Worm (Caenorhabditis elegans) whole organism, young adult: ENCODE data around the gene F47B8.2.

Experiments used
- B0336.3 ChIP-seq: fragments of 200-800 bp; sonication (Bioruptor generic); IDR thresholded peaks from 2 replicates; pipeline ENCODE4 v1.3.6; 2022; ENCODE audit warnings: missing genetic modification characterization, missing compliant biosample characterization
- C17E4.6 ChIP-seq: fragments of 200-800 bp; sonication (Bioruptor generic); IDR thresholded peaks from 2 replicates; pipeline ENCODE4 v1.3.6; 2022; ENCODE audit warnings: missing genetic modification reagents, missing genetic modification characterization, missing compliant biosample characterization
- F10E7.11 ChIP-seq: sonication (generic microtip); optimal IDR thresholded peaks from 2 replicates; lab custom pipeline; 2017; ENCODE audit warnings: mild to moderate bottlenecking, missing genetic modification characterization, moderate library complexity, missing compliant biosample characterization
- F22D6.2 ChIP-seq: sonication (generic microtip); optimal IDR thresholded peaks from 2 replicates; lab custom pipeline; 2016; ENCODE audit warnings: mild to moderate bottlenecking, missing genetic modification characterization, missing compliant biosample characterization
- F33H1.4 ChIP-seq: fragments of 200-800 bp; sonication (Bioruptor generic); IDR thresholded peaks from 2 replicates; pipeline ENCODE4 v1.3.6; 2022; ENCODE audit warnings: missing genetic modification reagents, missing genetic modification characterization, missing compliant biosample characterization
- F37B4.10 ChIP-seq: fragments of 200-800 bp; sonication (Bioruptor generic); IDR thresholded peaks from 2 replicates; pipeline ENCODE4 v1.3.6; 2022; ENCODE audit warnings: missing genetic modification characterization, missing compliant biosample characterization
- F52B5.7 ChIP-seq: sonication (generic microtip); optimal IDR thresholded peaks from 2 replicates; lab custom pipeline; 2016; ENCODE audit warnings: mild to moderate bottlenecking, missing genetic modification characterization, missing compliant biosample characterization
- F57A8.1 ChIP-seq: fragments of 200-800 bp; sonication (Bioruptor generic); optimal IDR thresholded peaks from 2 replicates; lab custom pipeline; 2018; ENCODE audit warnings: mild to moderate bottlenecking, missing genetic modification characterization, moderate library complexity, missing compliant biosample characterization
- K11D2.4 ChIP-seq: fragments of 200-800 bp; sonication (Bioruptor generic); IDR thresholded peaks from 2 replicates; pipeline ENCODE4 v1.3.6; 2022; ENCODE audit warnings: missing genetic modification reagents, missing genetic modification characterization, missing compliant biosample characterization
- Y95B8A.8 ChIP-seq: fragments of 200-800 bp; sonication (Bioruptor generic); IDR thresholded peaks from 2 replicates; pipeline ENCODE4 v1.3.6; 2022; ENCODE audit warnings: missing genetic modification reagents, missing genetic modification characterization, missing compliant biosample characterization
- akir-1 ChIP-seq: fragments of 200-800 bp; sonication (Bioruptor generic); optimal IDR thresholded peaks from 2 replicates; lab custom pipeline; 2018; ENCODE audit warnings: mild to moderate bottlenecking, missing genetic modification characterization, moderate library complexity, missing compliant biosample characterization
- atf-7 ChIP-seq: sonication (generic microtip); optimal IDR thresholded peaks from 2 replicates; lab custom pipeline; 2017; ENCODE audit warnings: mild to moderate bottlenecking, missing genetic modification characterization, missing compliant biosample characterization
- athp-1 ChIP-seq: sonication (generic microtip); optimal IDR thresholded peaks from 2 replicates; lab custom pipeline; 2017; ENCODE audit warnings: mild to moderate bottlenecking, missing genetic modification characterization, missing compliant biosample characterization
- attf-5 ChIP-seq: fragments of 200-800 bp; sonication (Bioruptor generic); optimal IDR thresholded peaks from 2 replicates; lab custom pipeline; 2018; ENCODE audit warnings: mild to moderate bottlenecking, missing genetic modification characterization, missing compliant biosample characterization
- attf-6 ChIP-seq: fragments of 200-800 bp; sonication (Bioruptor generic); IDR thresholded peaks from 2 replicates; pipeline ENCODE4 v1.3.6; 2022; ENCODE audit warnings: missing genetic modification reagents, missing genetic modification characterization, missing compliant biosample characterization
- bed-1 ChIP-seq: fragments of 200-800 bp; sonication (Bioruptor generic); IDR thresholded peaks from 2 replicates; pipeline ENCODE4 v1.3.6; 2022; ENCODE audit warnings: missing genetic modification reagents, missing genetic modification characterization, missing compliant biosample characterization
- bed-2 ChIP-seq: fragments of 200-800 bp; sonication (Bioruptor generic); IDR thresholded peaks from 2 replicates; pipeline ENCODE4 v1.3.6; 2022; ENCODE audit warnings: missing genetic modification reagents, missing genetic modification characterization, missing compliant biosample characterization
- ccch-3 ChIP-seq: fragments of 200-800 bp; sonication (Bioruptor generic); optimal IDR thresholded peaks from 2 replicates; lab custom pipeline; 2018; ENCODE audit warnings: mild to moderate bottlenecking, missing genetic modification characterization, missing compliant biosample characterization
- ceh-27 ChIP-seq: fragments of 200-800 bp; sonication (Bioruptor generic); optimal IDR thresholded peaks from 2 replicates; lab custom pipeline; 2018; ENCODE audit warnings: mild to moderate bottlenecking, missing genetic modification characterization, moderate library complexity, missing compliant biosample characterization
- ceh-40 ChIP-seq: fragments of 200-800 bp; sonication (Bioruptor generic); IDR thresholded peaks from 2 replicates; pipeline ENCODE4 v1.3.6; 2022; ENCODE audit warnings: missing genetic modification characterization, missing compliant biosample characterization
- ceh-91 ChIP-seq: fragments of 200-800 bp; sonication (Bioruptor generic); IDR thresholded peaks from 2 replicates; pipeline ENCODE4 v1.3.6; 2022; ENCODE audit warnings: missing genetic modification reagents, missing genetic modification characterization, missing compliant biosample characterization
- chd-7 ChIP-seq: sonication (generic microtip); optimal IDR thresholded peaks from 2 replicates; lab custom pipeline; 2016; ENCODE audit warnings: mild to moderate bottlenecking, missing genetic modification characterization, moderate library complexity, missing compliant biosample characterization
- dox-1 ChIP-seq: fragments of 200-800 bp; sonication (Bioruptor generic); IDR thresholded peaks from 2 replicates; pipeline ENCODE4 v1.3.6; 2022; ENCODE audit warnings: missing genetic modification reagents, missing genetic modification characterization, missing compliant biosample characterization
- dpl-1 ChIP-seq: fragments of 150-350 bp; optimal IDR thresholded peaks from 2 replicates; lab custom pipeline; 2014; ENCODE audit warnings: missing biosample characterization, missing genetic modification reagents, missing genetic modification characterization
- egl-18 ChIP-seq: fragments of 200-800 bp; sonication (Bioruptor generic); IDR thresholded peaks from 2 replicates; pipeline ENCODE4 v1.3.6; 2022; ENCODE audit warnings: missing genetic modification reagents, missing genetic modification characterization, missing compliant biosample characterization
- ekl-4 ChIP-seq: fragments of 200-800 bp; sonication (Bioruptor generic); IDR thresholded peaks from 2 replicates; pipeline ENCODE4 v1.3.6; 2022; ENCODE audit warnings: missing genetic modification reagents, missing genetic modification characterization, missing compliant biosample characterization
- gei-17 ChIP-seq: fragments of 200-800 bp; sonication (Bioruptor generic); optimal IDR thresholded peaks from 2 replicates; lab custom pipeline; 2018; ENCODE audit warnings: mild to moderate bottlenecking, missing genetic modification characterization, missing compliant biosample characterization
- hlh-26 ChIP-seq: fragments of 200-800 bp; sonication (Bioruptor generic); conservative IDR thresholded peaks from 2 replicates; pipeline ENCODE4 v1.3.6; 2022; ENCODE audit warnings: missing genetic modification reagents, missing genetic modification characterization, missing compliant biosample characterization
- hsf-1 ChIP-seq: fragments of 200-800 bp; sonication (Bioruptor generic); IDR thresholded peaks from 2 replicates; pipeline ENCODE4 v1.3.6; 2022; ENCODE audit warnings: missing genetic modification reagents, missing genetic modification characterization, missing compliant biosample characterization
- let-526 ChIP-seq: fragments of 200-800 bp; sonication (Bioruptor generic); IDR thresholded peaks from 2 replicates; pipeline ENCODE4 v1.3.6; 2022; ENCODE audit warnings: missing genetic modification reagents, missing genetic modification characterization, missing compliant biosample characterization
- lin-26 ChIP-seq: fragments of 200-800 bp; sonication (Bioruptor generic); IDR thresholded peaks from 2 replicates; pipeline ENCODE4 v1.3.6; 2022; ENCODE audit warnings: missing genetic modification reagents, missing genetic modification characterization, missing compliant biosample characterization
- lin-35 ChIP-seq, 3 experiments: fragments of 150-350 bp in 2 of 3; sonication (generic microtip) in 1 of 3; optimal IDR thresholded peaks; 2 replicates each; lab custom pipeline; 2014 to 2018; ENCODE audit warnings: missing biosample characterization in 3 of 3, missing genetic modification characterization in 3 of 3, missing genetic modification reagents in 3 of 3
- lsl-1 ChIP-seq: fragments of 200-800 bp; sonication (Bioruptor generic); optimal IDR thresholded peaks from 2 replicates; lab custom pipeline; 2018; ENCODE audit warnings: mild to moderate bottlenecking, missing genetic modification characterization, moderate library complexity, missing compliant biosample characterization
- madf-6 ChIP-seq: fragments of 200-800 bp; sonication (Bioruptor generic); IDR thresholded peaks from 2 replicates; pipeline ENCODE4 v1.3.6; 2022; ENCODE audit warnings: missing genetic modification reagents, missing genetic modification characterization, missing compliant biosample characterization
- madf-8 ChIP-seq: fragments of 200-800 bp; sonication (Bioruptor generic); conservative IDR thresholded peaks from 2 replicates; pipeline ENCODE4 v1.3.6; 2022; ENCODE audit warnings: missing genetic modification reagents, missing genetic modification characterization, missing compliant biosample characterization
- mcd-1 ChIP-seq: fragments of 200-800 bp; sonication (Bioruptor generic); IDR thresholded peaks from 2 replicates; pipeline ENCODE4 v1.3.6; 2022; ENCODE audit warnings: missing genetic modification reagents, missing genetic modification characterization, missing compliant biosample characterization
- mel-28 ChIP-seq: sonication (generic microtip); optimal IDR thresholded peaks from 2 replicates; lab custom pipeline; 2016; ENCODE audit warnings: borderline replicate concordance, mild to moderate bottlenecking, missing genetic modification characterization, missing compliant biosample characterization
- nfya-1 ChIP-seq: sonication (generic microtip); optimal IDR thresholded peaks from 2 replicates; lab custom pipeline; 2017; ENCODE audit warnings: antibody characterized with exemption, missing compliant biosample characterization, missing genetic modification characterization, borderline replicate concordance; ENCODE audit not compliant: insufficient read depth
- nhr-120 ChIP-seq: fragments of 200-800 bp; sonication (Bioruptor generic); IDR thresholded peaks from 2 replicates; pipeline ENCODE4 v1.3.6; 2022; ENCODE audit warnings: missing genetic modification characterization, missing compliant biosample characterization
- pbrm-1 ChIP-seq: fragments of 200-800 bp; sonication (Bioruptor generic); IDR thresholded peaks from 2 replicates; pipeline ENCODE4 v1.3.6; 2022; ENCODE audit warnings: missing genetic modification reagents, missing genetic modification characterization, missing compliant biosample characterization
- snpc-3.4 ChIP-seq: sonication (generic microtip); optimal IDR thresholded peaks from 2 replicates; lab custom pipeline; 2017; ENCODE audit warnings: missing genetic modification characterization, mild to moderate bottlenecking, missing compliant biosample characterization, antibody characterized with exemption, moderate library complexity, missing genotype, missing genetic modification reagents
- somi-1 ChIP-seq: fragments of 200-800 bp; sonication (Bioruptor generic); optimal IDR thresholded peaks from 2 replicates; lab custom pipeline; 2018; ENCODE audit warnings: mild to moderate bottlenecking, missing genetic modification characterization, missing compliant biosample characterization
- sptf-2 ChIP-seq: fragments of 200-800 bp; sonication (Bioruptor generic); optimal IDR thresholded peaks from 2 replicates; lab custom pipeline; 2018; ENCODE audit warnings: mild to moderate bottlenecking, missing genetic modification characterization, missing compliant biosample characterization
- unc-130 ChIP-seq: sonication (generic microtip); optimal IDR thresholded peaks from 2 replicates; lab custom pipeline; 2016; ENCODE audit warnings: missing genetic modification reagents, missing genetic modification characterization, missing compliant biosample characterization
- xnd-1 ChIP-seq: sonication (generic microtip); optimal IDR thresholded peaks from 2 replicates; lab custom pipeline; 2016; ENCODE audit warnings: missing genotype, missing genetic modification reagents, missing genetic modification characterization, missing compliant biosample characterization
- zfh-2 ChIP-seq: fragments of 200-800 bp; sonication (Bioruptor generic); conservative IDR thresholded peaks from 2 replicates; pipeline ENCODE4 v1.3.6; 2022; ENCODE audit warnings: missing genetic modification reagents, missing genetic modification characterization, missing compliant biosample characterization
- ztf-25 ChIP-seq: fragments of 200-800 bp; sonication (Bioruptor generic); IDR thresholded peaks from 2 replicates; pipeline ENCODE4 v1.3.6; 2022; ENCODE audit warnings: missing genetic modification reagents, missing genetic modification characterization, missing compliant biosample characterization
- ztf-6 ChIP-seq: fragments of 200-800 bp; sonication (Bioruptor generic); IDR thresholded peaks from 2 replicates; pipeline ENCODE4 v1.3.6; 2022; ENCODE audit warnings: missing genetic modification reagents, missing genetic modification characterization, missing compliant biosample characterization

Gene F47B8.2

ce11 chrV:14350949-14351348, 34.5 kb upstream of the F47B8.2 start (continued):
- TF ChIP-seq gei-17 (no peak), ekl-4 (GFP tag; lab: Robert Waterston, UW) (peak; percentile 85), hlh-26 (GFP tag; lab: Robert Waterston, UW) (no peak), B0336.3 (GFP tag; lab: Robert Waterston, UW) (peak; percentile 71), mel-28 (tag; lab: Kevin White, UChicago) (no peak), bed-1 (GFP tag; lab: Robert Waterston, UW) (no peak), F10E7.11 (tag; lab: Kevin White, UChicago) (no peak), atf-7 (tag; lab: Kevin White, UChicago) (peak; percentile 76), nhr-120 (no peak), bed-2 (GFP tag; lab: Robert Waterston, UW) (0 out of 2 replicates have a peak, but pooled peaks have one; percentile 17), attf-5 (peak; percentile 95), athp-1 (tag; lab: Kevin White, UChicago) (no peak), C17E4.6 (GFP tag; lab: Robert Waterston, UW) (0 out of 2 replicates have a peak, but pooled peaks have one; percentile 41), let-526 (GFP tag; lab: Robert Waterston, UW) (0 out of 2 replicates have a peak, but pooled peaks have one; percentile 38), chd-7 (peak; percentile 23), nfya-1 (tag; lab: Kevin White, UChicago) (no peak), dpl-1 (GFP tag; lab: Kevin White, UChicago) (peak; percentile 1), dox-1 (GFP tag; lab: Robert Waterston, UW) (peak; percentile 90), Y95B8A.8 (no peak), somi-1 (GFP tag; lab: Kevin White, UChicago) (no peak), snpc-3.4 (no peak), unc-130 (GFP tag; lab: Kevin White, UChicago) (no peak), F22D6.2 (tag; lab: Kevin White, UChicago) (no peak), pbrm-1 (GFP tag; lab: Robert Waterston, UW) (peak; percentile 68; the same call in 1 of the 2 replicates), akir-1 (GFP tag; lab: Kevin White, UChicago) (peak; percentile 18), ceh-27 (GFP tag; lab: Kevin White, UChicago) (peak; percentile 87), sptf-2 (GFP tag; lab: Kevin White, UChicago) (no peak), K11D2.4 (GFP tag; lab: Robert Waterston, UW) (peak; percentile 46; the same call in 1 of the 2 replicates), hsf-1 (GFP tag; lab: Robert Waterston, UW) (no peak), mcd-1 (GFP tag; lab: Robert Waterston, UW) (peak; percentile 93), zfh-2 (GFP tag; lab: Robert Waterston, UW) (peak; percentile 99), lin-35 (GFP tag; optimal IDR thresholded peaks at IDR 0.05; lab: Kevin White, UChicago) (peak in 1 of 3 experiments; percentile 69), madf-8 (no peak)

- TF ChIP-seq attf-6 (GFP tag; lab: Robert Waterston, UW) (0 out of 2 replicates have a peak, but pooled peaks have one; percentile 35), madf-6 (peak; percentile 62), F57A8.1 (GFP tag; lab: Kevin White, UChicago) (no peak), hlh-26 (GFP tag; lab: Robert Waterston, UW) (no peak), B0336.3 (GFP tag; lab: Robert Waterston, UW) (no peak; the same call in 1 of the 2 replicates), ccch-3 (GFP tag; lab: Kevin White, UChicago) (no peak), ceh-40 (GFP tag; lab: Robert Waterston, UW) (no peak), F52B5.7 (no peak), xnd-1 (tag; lab: Kevin White, UChicago) (no peak), snpc-3.4 (peak; percentile 25), F37B4.10 (no peak), lin-26 (GFP tag; lab: Robert Waterston, UW) (peak; percentile 17; the same call in 1 of the 2 replicates), ceh-91 (GFP tag; lab: Robert Waterston, UW) (no peak), atf-7 (tag; lab: Kevin White, UChicago) (no peak), hsf-1 (GFP tag; lab: Robert Waterston, UW) (no peak), dox-1 (GFP tag; lab: Robert Waterston, UW) (no peak), F33H1.4 (GFP tag; lab: Robert Waterston, UW) (peak; percentile 67), lsl-1 (peak; percentile 63), egl-18 (no peak), ztf-6 (GFP tag; lab: Robert Waterston, UW) (no peak), ztf-25 (0 out of 2 replicates have a peak, but pooled peaks have one; percentile 19), sptf-2 (GFP tag; lab: Kevin White, UChicago) (no peak)
Observed at ce11 chrV:14350498-14350897, 34.1 kb upstream of the F47B8.2 start.
